Worm (Caenorhabditis elegans): ENCODE measurements around the gene srh-250.

ce11 chrII:3829623-3830022 lies 48.8 kb upstream of the srh-250 start:
- TF ChIP-seq ceh-82 (tag; optimal IDR thresholded peaks at IDR 0.05) (no peak), elt-3 (tag; optimal IDR thresholded peaks at IDR 0.05) (no peak), unc-62 (GFP tag; optimal IDR thresholded peaks at IDR 0.05) (no peak), zag-1 (tag; optimal IDR thresholded peaks at IDR 0.05) (no peak), nhr-237 (tag; optimal IDR thresholded peaks at IDR 0.05) (no peak), sem-4 (tag; optimal IDR thresholded peaks at IDR 0.05) (no peak), ztf-11 (tag; optimal IDR thresholded peaks at IDR 0.05) (no peak), nhr-12 (tag; optimal IDR thresholded peaks at IDR 0.05) (no peak), ceh-16 (tag; optimal IDR thresholded peaks at IDR 0.05) (no peak), mbf-1 (tag; optimal IDR thresholded peaks at IDR 0.05) (no peak), aly-2 (tag; optimal IDR thresholded peaks at IDR 0.05) (no peak), ama-1 (optimal IDR thresholded peaks at IDR 0.05) (no peak), peb-1 (tag; optimal IDR thresholded peaks at IDR 0.05) (no peak)

Data from whole organism, L2 larva.